Fruit fly (Drosophila melanogaster) whole organism, prepupa: ENCODE measurements around the gene Orp8.

ENCODE experiments used
- Blimp-1 ChIP-seq: fragments of 200-800 bp; sonication (Bioruptor generic); optimal IDR thresholded peaks from 3 replicates; lab custom pipeline; 2017; ENCODE audit warnings: missing biosample characterization, missing genetic modification characterization, mild to moderate bottlenecking, moderate library complexity, missing genetic modification reagents
- CG10631 ChIP-seq: fragments of 200-800 bp; sonication (Bioruptor generic); optimal IDR thresholded peaks from 2 replicates; lab custom pipeline; 2016; ENCODE audit warnings: missing biosample characterization, missing genetic modification characterization
- CG10669 ChIP-seq: fragments of 200-800 bp; sonication (Bioruptor generic); optimal IDR thresholded peaks from 3 replicates; lab custom pipeline; 2018; ENCODE audit warnings: missing biosample characterization, mild to moderate bottlenecking, missing genetic modification characterization, moderate library complexity
- CG11294 ChIP-seq: fragments of 200-800 bp; sonication (Bioruptor generic); IDR thresholded peaks from 2 replicates; pipeline ENCODE4 v1.3.6; 2022; ENCODE audit warnings: missing biosample characterization, missing genetic modification characterization
- CG11762 ChIP-seq: fragments of 200-800 bp; sonication (Bioruptor generic); optimal IDR thresholded peaks from 3 replicates; lab custom pipeline; 2016; ENCODE audit warnings: missing biosample characterization, missing genetic modification characterization; ENCODE audit not compliant: insufficient read depth
- CG11902 ChIP-seq: fragments of 200-800 bp; sonication (Bioruptor generic); optimal IDR thresholded peaks from 3 replicates; lab custom pipeline; 2016; ENCODE audit warnings: missing biosample characterization, missing genetic modification characterization
- CG16779 ChIP-seq: fragments of 200-800 bp; sonication (Bioruptor generic); optimal IDR thresholded peaks from 3 replicates; lab custom pipeline; 2017; ENCODE audit warnings: missing biosample characterization, mild to moderate bottlenecking, missing genetic modification characterization
- CG3032 ChIP-seq: fragments of 200-800 bp; optimal IDR thresholded peaks from 2 replicates; lab custom pipeline; 2019; ENCODE audit warnings: missing biosample characterization, mild to moderate bottlenecking, missing genetic modification characterization, moderate library complexity
- CG32006 ChIP-seq: fragments of 200-800 bp; sonication (Bioruptor generic); optimal IDR thresholded peaks from 3 replicates; lab custom pipeline; 2017; ENCODE audit warnings: missing biosample characterization, mild to moderate bottlenecking, missing genetic modification characterization
- CG34406 ChIP-seq: fragments of 200-800 bp; sonication (Bioruptor generic); optimal IDR thresholded peaks from 3 replicates; lab custom pipeline; 2016; ENCODE audit warnings: missing biosample characterization, missing genetic modification characterization
- CG3919 ChIP-seq: fragments of 200-800 bp; sonication (Bioruptor generic); optimal IDR thresholded peaks from 3 replicates; lab custom pipeline; 2016; ENCODE audit warnings: missing biosample characterization, missing genetic modification characterization
- CG4318 ChIP-seq: fragments of 200-800 bp; sonication (Bioruptor generic); optimal IDR thresholded peaks from 3 replicates; lab custom pipeline; 2017; ENCODE audit warnings: missing biosample characterization, mild to moderate bottlenecking, missing genetic modification characterization
- CG6163 ChIP-seq: fragments of 200-800 bp; sonication (Bioruptor generic); IDR thresholded peaks from 3 replicates; pipeline ENCODE4 v1.3.6; 2022; ENCODE audit warnings: missing biosample characterization, missing genetic modification characterization
- CG6792 ChIP-seq: fragments of 200-800 bp; sonication (Bioruptor generic); optimal IDR thresholded peaks from 3 replicates; lab custom pipeline; 2016; ENCODE audit warnings: missing biosample characterization, missing genetic modification characterization
- CG6808 ChIP-seq: fragments of 200-800 bp; sonication (Bioruptor generic); optimal IDR thresholded peaks from 3 replicates; lab custom pipeline; 2017; ENCODE audit warnings: missing biosample characterization, missing genetic modification characterization, mild to moderate bottlenecking, moderate library complexity, missing genetic modification reagents
- CG6854 ChIP-seq: fragments of 200-800 bp; sonication (Bioruptor generic); optimal IDR thresholded peaks from 2 replicates; lab custom pipeline; 2017; ENCODE audit warnings: missing biosample characterization, mild to moderate bottlenecking, missing genetic modification characterization
- CG7368 ChIP-seq: fragments of 200-800 bp; sonication (Bioruptor generic); optimal IDR thresholded peaks from 3 replicates; lab custom pipeline; 2016; ENCODE audit warnings: missing biosample characterization, missing genetic modification characterization
- CG8119 ChIP-seq: fragments of 200-800 bp; sonication (Bioruptor generic); IDR thresholded peaks from 3 replicates; pipeline ENCODE4 v1.3.6; 2022; ENCODE audit warnings: missing biosample characterization, missing genetic modification characterization
- CG8319 ChIP-seq: fragments of 200-800 bp; sonication (Bioruptor generic); optimal IDR thresholded peaks from 3 replicates; lab custom pipeline; 2016; ENCODE audit warnings: missing biosample characterization, missing genetic modification characterization
- CG8632 ChIP-seq: fragments of 200-800 bp; sonication (Bioruptor generic); optimal IDR thresholded peaks from 3 replicates; lab custom pipeline; 2016; ENCODE audit warnings: missing biosample characterization, missing genetic modification characterization
- Eip75B ChIP-seq: fragments of 200-800 bp; sonication (Bioruptor generic); optimal IDR thresholded peaks from 3 replicates; lab custom pipeline; 2016; ENCODE audit warnings: missing biosample characterization, missing genetic modification characterization
- Eip93F ChIP-seq: fragments of 200-800 bp; sonication (Bioruptor generic); optimal IDR thresholded peaks from 2 replicates; lab custom pipeline; 2016; ENCODE audit warnings: missing biosample characterization, mild to moderate bottlenecking, missing genetic modification characterization
- Ets21C ChIP-seq: fragments of 200-800 bp; sonication (Bioruptor generic); optimal IDR thresholded peaks from 3 replicates; lab custom pipeline; 2016; ENCODE audit warnings: missing biosample characterization, missing genetic modification characterization
- Ets96B ChIP-seq: fragments of 200-800 bp; optimal IDR thresholded peaks from 2 replicates; lab custom pipeline; 2019; ENCODE audit warnings: missing biosample characterization, mild to moderate bottlenecking, missing genetic modification characterization, moderate library complexity
- Hr38 ChIP-seq: sonication (Bioruptor generic); optimal IDR thresholded peaks from 2 replicates; lab custom pipeline; 2016; ENCODE audit warnings: missing biosample characterization, missing genetic modification characterization
- Hr39 ChIP-seq: fragments of 200-800 bp; sonication (Bioruptor generic); optimal IDR thresholded peaks from 2 replicates; lab custom pipeline; 2016; ENCODE audit warnings: missing biosample characterization, missing genetic modification characterization
- Hr4 ChIP-seq: fragments of 200-800 bp; sonication (Bioruptor generic); optimal IDR thresholded peaks from 3 replicates; lab custom pipeline; 2016; ENCODE audit warnings: missing biosample characterization, missing genetic modification characterization
- Lpt ChIP-seq: fragments of 200-800 bp; sonication (Bioruptor generic); optimal IDR thresholded peaks from 3 replicates; lab custom pipeline; 2016; ENCODE audit warnings: missing biosample characterization, missing genetic modification characterization
- Met ChIP-seq: fragments of 200-800 bp; sonication (Bioruptor generic); optimal IDR thresholded peaks from 3 replicates; lab custom pipeline; 2016; ENCODE audit warnings: missing biosample characterization, missing genetic modification characterization
- OdsH ChIP-seq: fragments of 200-800 bp; sonication (Bioruptor generic); optimal IDR thresholded peaks from 3 replicates; lab custom pipeline; 2016; ENCODE audit warnings: missing biosample characterization, missing genetic modification characterization
- Smox ChIP-seq: fragments of 200-800 bp; sonication (Bioruptor generic); optimal IDR thresholded peaks from 3 replicates; lab custom pipeline; 2016; ENCODE audit warnings: missing biosample characterization, missing genetic modification characterization
- Sox102F ChIP-seq: fragments of 200-800 bp; sonication (Bioruptor generic); optimal IDR thresholded peaks from 2 replicates; lab custom pipeline; 2016; ENCODE audit warnings: missing biosample characterization, mild to moderate bottlenecking, missing genetic modification characterization
- Sox14 ChIP-seq: fragments of 200-800 bp; sonication (Bioruptor generic); optimal IDR thresholded peaks from 3 replicates; lab custom pipeline; 2016; ENCODE audit warnings: missing biosample characterization, missing genetic modification characterization
- Sox15 ChIP-seq: fragments of 200-800 bp; sonication (Bioruptor generic); optimal IDR thresholded peaks from 3 replicates; lab custom pipeline; 2016; ENCODE audit warnings: missing biosample characterization, missing genetic modification characterization
- achi ChIP-seq: fragments of 200-800 bp; sonication (Bioruptor generic); optimal IDR thresholded peaks from 3 replicates; lab custom pipeline; 2016; ENCODE audit warnings: missing biosample characterization, missing genetic modification characterization
- acj6 ChIP-seq: fragments of 200-800 bp; sonication (Bioruptor generic); optimal IDR thresholded peaks from 3 replicates; lab custom pipeline; 2016; ENCODE audit warnings: missing biosample characterization, missing genetic modification characterization
- cyc ChIP-seq: fragments of 200-800 bp; sonication (Bioruptor generic); optimal IDR thresholded peaks from 3 replicates; lab custom pipeline; 2016; ENCODE audit warnings: missing biosample characterization, missing genetic modification characterization
- dac ChIP-seq: fragments of 200-800 bp; sonication (Bioruptor generic); optimal IDR thresholded peaks from 2 replicates; lab custom pipeline; 2017; ENCODE audit warnings: missing biosample characterization, mild to moderate bottlenecking, missing genetic modification characterization
- dsx ChIP-seq: fragments of 200-800 bp; optimal IDR thresholded peaks from 3 replicates; lab custom pipeline; 2019; ENCODE audit warnings: missing biosample characterization, mild to moderate bottlenecking, missing genetic modification characterization, moderate library complexity; ENCODE audit not compliant: poor library complexity, severe bottlenecking
- esn ChIP-seq: fragments of 200-800 bp; sonication (Bioruptor generic); optimal IDR thresholded peaks from 2 replicates; lab custom pipeline; 2016; ENCODE audit warnings: missing biosample characterization, mild to moderate bottlenecking, missing genetic modification characterization, moderate library complexity
- fd59A ChIP-seq: fragments of 200-800 bp; sonication (Bioruptor generic); optimal IDR thresholded peaks from 2 replicates; lab custom pipeline; 2017; ENCODE audit warnings: missing biosample characterization, mild to moderate bottlenecking, missing genetic modification characterization, missing genetic modification reagents
- fd85E ChIP-seq: fragments of 200-800 bp; sonication (Bioruptor generic); optimal IDR thresholded peaks from 3 replicates; lab custom pipeline; 2016; ENCODE audit warnings: missing biosample characterization, missing genetic modification characterization
- fkh ChIP-seq: fragments of 200-800 bp; sonication (Bioruptor generic); optimal IDR thresholded peaks from 3 replicates; lab custom pipeline; 2017; ENCODE audit warnings: missing biosample characterization, mild to moderate bottlenecking, missing genetic modification characterization, moderate library complexity
- lz ChIP-seq: fragments of 200-800 bp; sonication (Bioruptor generic); optimal IDR thresholded peaks from 3 replicates; lab custom pipeline; 2016; ENCODE audit warnings: missing biosample characterization, missing genetic modification characterization
- net ChIP-seq: fragments of 200-800 bp; sonication (Bioruptor generic); optimal IDR thresholded peaks from 3 replicates; lab custom pipeline; 2016; ENCODE audit warnings: missing biosample characterization, missing genetic modification characterization
- pdm3 ChIP-seq: fragments of 200-800 bp; sonication (Bioruptor generic); optimal IDR thresholded peaks from 3 replicates; lab custom pipeline; 2016; ENCODE audit warnings: missing biosample characterization, missing genetic modification characterization
- salr ChIP-seq, 2 experiments: fragments of 200-800 bp; sonication (Bioruptor generic); optimal IDR thresholded peaks; 3 replicates each; lab custom pipeline; 2016 to 2018; ENCODE audit warnings: missing biosample characterization in 2 of 2, missing genetic modification characterization in 2 of 2, mild to moderate bottlenecking in 1 of 2
- ss ChIP-seq, 2 experiments: fragments of 200-800 bp; sonication (Bioruptor generic); optimal IDR thresholded peaks; 2 replicates in 1 of 2; 3 replicates in 1 of 2; lab custom pipeline; 2017 to 2018; ENCODE audit warnings: mild to moderate bottlenecking in 2 of 2, missing biosample characterization in 2 of 2, missing genetic modification characterization in 2 of 2, moderate library complexity in 1 of 2
- svp ChIP-seq: fragments of 200-800 bp; sonication (Bioruptor generic); peaks from one replicate; lab custom pipeline; 2016; ENCODE audit warnings: missing biosample characterization, missing genetic modification characterization
- topi ChIP-seq: fragments of 200-800 bp; sonication (Bioruptor generic); optimal IDR thresholded peaks from 3 replicates; lab custom pipeline; 2016; ENCODE audit warnings: missing biosample characterization, missing genetic modification characterization

Orp8 gene

DNA sequence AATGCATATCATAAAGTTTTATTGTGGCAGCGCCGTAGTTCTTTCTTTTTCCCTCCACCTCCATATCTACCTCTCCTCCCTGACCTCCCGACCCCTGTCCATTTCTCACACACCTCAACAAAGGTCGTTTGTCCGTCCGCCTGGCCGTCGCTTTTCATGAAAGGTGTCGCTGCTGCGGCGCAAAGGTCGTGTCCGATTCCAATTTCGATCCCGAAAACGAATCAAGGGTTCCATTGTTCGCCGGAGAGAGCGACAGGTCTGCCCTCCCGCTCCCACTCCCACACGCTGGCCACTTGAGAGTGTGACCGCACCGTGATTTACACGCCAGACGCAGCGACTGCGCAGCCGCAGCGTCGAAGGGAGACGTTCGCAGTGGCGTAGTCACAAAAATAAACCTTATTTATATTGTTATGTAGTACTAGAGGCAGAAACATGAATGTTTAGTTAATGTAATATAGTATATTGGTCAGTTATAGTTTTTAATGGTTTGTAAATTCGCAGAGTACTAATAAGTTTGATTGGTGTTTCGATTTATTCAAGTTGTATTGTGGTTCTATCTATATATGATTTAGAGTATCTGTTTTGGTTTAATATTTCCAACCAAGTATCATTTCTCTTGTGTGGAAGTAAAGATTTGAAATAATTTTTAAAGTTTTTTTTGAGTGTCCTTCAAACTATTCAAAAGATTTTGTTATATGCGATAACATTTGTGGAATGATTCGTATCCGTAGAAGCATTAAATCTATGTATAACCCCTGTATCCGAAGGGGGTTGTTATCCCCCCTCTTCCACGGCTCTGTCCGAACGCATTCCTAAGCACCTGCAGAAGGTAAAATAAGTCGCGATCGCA lies 16.9 kb upstream of the Orp8 start:
- TF ChIP-seq topi (GFP tag; lab: Kevin White, UChicago) (peak; percentile 89), Eip75B (GFP tag; lab: Kevin White, UChicago) (peak; percentile 90), CG8632 (peak; percentile 80), esn (GFP tag; lab: Kevin White, UChicago) (peak; percentile 91), achi (GFP tag; lab: Kevin White, UChicago) (peak; percentile 82), CG8319 (GFP tag; lab: Kevin White, UChicago) (no peak), CG11902 (GFP tag; lab: Kevin White, UChicago) (peak; percentile 82), dsx (GFP tag; lab: Kevin White, UChicago) (peak; percentile 78), Lpt (GFP tag; lab: Kevin White, UChicago) (no peak), Blimp-1 (GFP tag; lab: Kevin White, UChicago) (peak; percentile 48), CG16779 (tag; lab: Kevin White, UChicago) (peak; percentile 8), Hr39 (GFP tag; lab: Kevin White, UChicago) (peak; percentile 84), Sox15 (GFP tag; lab: Kevin White, UChicago) (peak; percentile 82), Sox102F (peak; percentile 64), CG8119 (no peak), acj6 (GFP tag; lab: Kevin White, UChicago) (peak; percentile 80), Sox14 (GFP tag; lab: Kevin White, UChicago) (peak; percentile 86), fkh (GFP tag; lab: Kevin White, UChicago) (no peak), CG6163 (GFP tag; lab: Robert Waterston, UW) (peak; percentile 54; the same call in 1 of the 3 replicates), Met (GFP tag; lab: Kevin White, UChicago) (no peak), cyc (GFP tag; lab: Kevin White, UChicago) (peak; percentile 81), CG10669 (GFP tag; lab: Kevin White, UChicago) (peak; percentile 83), CG6854 (no peak), pdm3 (GFP tag; lab: Kevin White, UChicago) (no peak), Ets21C (GFP tag; lab: Kevin White, UChicago) (peak; percentile 81), Hr38 (no peak), CG32006 (GFP tag; lab: Kevin White, UChicago) (no peak), CG10631 (GFP tag; lab: Kevin White, UChicago) (peak; percentile 91), Eip93F (no peak), Ets96B (peak; percentile 83), salr (GFP tag; optimal IDR thresholded peaks at IDR 0.05; lab: Kevin White, UChicago) (peak; percentile 59 to 86), CG11762 (GFP tag; lab: Kevin White, UChicago) (peak; percentile 69), CG6808 (peak; percentile 90), CG3919 (GFP tag; lab: Kevin White, UChicago) (peak; percentile 85), ss (GFP tag; optimal IDR thresholded peaks at IDR 0.05; lab: Kevin White, UChicago) (peak; percentile 75 to 84), CG11294 (GFP tag; lab: Robert Waterston, UW) (no peak), OdsH (no peak), fd59A (GFP tag; lab: Kevin White, UChicago) (peak; percentile 92), Hr4 (GFP tag; lab: Kevin White, UChicago) (no peak), net (GFP tag; lab: Kevin White, UChicago) (peak; percentile 71), Smox (GFP tag; lab: Kevin White, UChicago) (peak; percentile 82), fd85E (GFP tag; lab: Kevin White, UChicago) (no peak), svp (GFP tag; lab: Kevin White, UChicago) (peak; percentile 90), CG34406 (GFP tag; lab: Kevin White, UChicago) (peak; percentile 81), dac (GFP tag; lab: Kevin White, UChicago) (no peak), CG3032 (tag; lab: Kevin White, UChicago) (peak; percentile 86), CG6792 (GFP tag; lab: Kevin White, UChicago) (peak; percentile 83), CG4318 (GFP tag; lab: Kevin White, UChicago) (peak; percentile 19), lz (GFP tag; lab: Kevin White, UChicago) (peak; percentile 88), CG7368 (GFP tag; lab: Kevin White, UChicago) (no peak)
